Fruit fly (Drosophila melanogaster): Measurements from ENCODE around the gene cwo.
A peak's percentile ranks its signal among the peaks of the same experiment; 100 is the strongest.
"Not testable (repeated sequence)": the region's sequence is repeated elsewhere in the genome, so short reads cannot be mapped to it uniquely, and the experiment has no call there.

Gene cwo

dm6 chr3R:10388128-10389026 is at the start of gene cwo:
Gene cwo (plus strand): TSS chr3R:10388258.
- TF ChIP-seq CG32264 (GFP tag; optimal IDR thresholded peaks at IDR 0.05) (no peak), Hr83 (GFP tag; optimal IDR thresholded peaks at IDR 0.05; ENCODE audit: poor library complexity, severe bottlenecking) (peak; percentile 56), rgr (GFP tag; optimal IDR thresholded peaks at IDR 0.05) (peak; percentile 73), Myc (optimal IDR thresholded peaks at IDR 0.05) (no peak), ey (GFP tag; optimal IDR thresholded peaks at IDR 0.05) (no peak), psq (GFP tag; optimal IDR thresholded peaks at IDR 0.05) (peak; percentile 20), HLH106 (tag; optimal IDR thresholded peaks at IDR 0.05) (no peak), CG9705 (GFP tag; optimal IDR thresholded peaks at IDR 0.05) (no peak), br (GFP tag; optimal IDR thresholded peaks at IDR 0.05) (peak; percentile 54), Abd-B (GFP tag; optimal IDR thresholded peaks at IDR 0.05) (no peak), brk (GFP tag; optimal IDR thresholded peaks at IDR 0.05) (peak; percentile 25), Vsx2 (GFP tag; optimal IDR thresholded peaks at IDR 0.05; ENCODE audit: partially characterized antibody) (peak; percentile 73), foxo (GFP tag; optimal IDR thresholded peaks at IDR 0.05) (peak in 1 of 2 experiments; percentile 41), Dif (GFP tag; optimal IDR thresholded peaks at IDR 0.05; ENCODE audit: partially characterized antibody) (peak; percentile 42), Hnf4 (GFP tag; optimal IDR thresholded peaks at IDR 0.05) (peak; percentile 60), GATAd (GFP tag; optimal IDR thresholded peaks at IDR 0.05) (no peak), usp (GFP tag; optimal IDR thresholded peaks at IDR 0.05) (no peak), CrebA (GFP tag; optimal IDR thresholded peaks at IDR 0.05; ENCODE audit: borderline replicate concordance) (peak; percentile 31), Dfd (GFP tag; optimal IDR thresholded peaks at IDR 0.05) (no peak), OdsH (GFP tag; optimal IDR thresholded peaks at IDR 0.05) (peak; percentile 59), Rel (GFP tag; optimal IDR thresholded peaks at IDR 0.05) (no peak), Rel (tag; optimal IDR thresholded peaks at IDR 0.05) (peak; percentile 79), tai (GFP tag; optimal IDR thresholded peaks at IDR 0.05) (peak; percentile 35), fru (GFP tag; optimal IDR thresholded peaks at IDR 0.05) (peak; percentile 51), dsf (GFP tag; optimal IDR thresholded peaks at IDR 0.05; ENCODE audit: borderline replicate concordance) (no peak), lola (GFP tag; optimal IDR thresholded peaks at IDR 0.05) (no peak), sv (GFP tag; optimal IDR thresholded peaks at IDR 0.05) (no peak), jim (GFP tag; optimal IDR thresholded peaks at IDR 0.05) (no peak), h (GFP tag; optimal IDR thresholded peaks at IDR 0.05) (peak; percentile 64), Sp1 (GFP tag; optimal IDR thresholded peaks at IDR 0.05) (peak; percentile 35)

dm6 chr3R:10340649-10341048 is 47.4 kb upstream of the cwo start, which contains the start of gene CG18545:
Gene CG18545 (plus strand): TSS chr3R:10340949.
- not testable (repeated sequence) for TF ChIP-seq CG32264 (GFP tag; optimal IDR thresholded peaks at IDR 0.05); pan (optimal IDR thresholded peaks at IDR 0.05); Jra (GFP tag; optimal IDR thresholded peaks at IDR 0.05)

- TF ChIP-seq HLH106 (tag; optimal IDR thresholded peaks at IDR 0.05); usp (GFP tag; optimal IDR thresholded peaks at IDR 0.05); Sp1 (GFP tag; optimal IDR thresholded peaks at IDR 0.05): not testable (repeated sequence)
These were observed 39.6 kb upstream of the cwo start, which contains the start of gene CG31406 for dm6 chr3R:10348461-10348860. Gene CG31406 (plus strand): TSS chr3R:10348761.

dm6 chr3R:10349987-10350386 is 38.1 kb upstream of the cwo start, which contains the start of gene jumu:
Gene jumu (plus strand): TSS chr3R:10350182.
- TF ChIP-seq sv (GFP tag; optimal IDR thresholded peaks at IDR 0.05), result peak; percentile 7
- TF ChIP-seq Hr83 (GFP tag; optimal IDR thresholded peaks at IDR 0.05; ENCODE audit: poor library complexity, severe bottlenecking), result peak; percentile 33
- TF ChIP-seq Rel (GFP tag; optimal IDR thresholded peaks at IDR 0.05), result no peak
- TF ChIP-seq Rel (tag; optimal IDR thresholded peaks at IDR 0.05), result peak; percentile 24
- peak; percentile 4 for TF ChIP-seq fru (GFP tag; optimal IDR thresholded peaks at IDR 0.05)
- peak; percentile 12 for TF ChIP-seq Hnf4 (GFP tag; optimal IDR thresholded peaks at IDR 0.05)
- TF ChIP-seq Vsx2 (GFP tag; optimal IDR thresholded peaks at IDR 0.05; ENCODE audit: partially characterized antibody), result no peak
- peak; percentile 11 for TF ChIP-seq Sp1 (GFP tag; optimal IDR thresholded peaks at IDR 0.05)
- no peak for TF ChIP-seq tai (GFP tag; optimal IDR thresholded peaks at IDR 0.05)

Measured in whole organism, wandering third instar larva.